Fruit fly (Drosophila melanogaster) whole organism, embryonic: Measurements from ENCODE around the gene ETHR.

Source experiments
- Awh ChIP-seq: fragments of 200-800 bp; sonication (Bioruptor generic); IDR thresholded peaks from 2 replicates; pipeline ENCODE4, ENCODE4 v1.3.6; 2022; ENCODE audit warnings: missing biosample characterization, missing genetic modification characterization
- CG10147 ChIP-seq: fragments of 200-800 bp; sonication (Bioruptor generic); optimal IDR thresholded peaks from 2 replicates; lab custom pipeline; 2019; ENCODE audit warnings: missing biosample characterization, mild to moderate bottlenecking, missing genetic modification characterization, moderate library complexity
- CG10267 ChIP-seq: fragments of 200-800 bp; sonication (Bioruptor generic); optimal IDR thresholded peaks from 2 replicates; lab custom pipeline; 2018; ENCODE audit warnings: missing biosample characterization, mild to moderate bottlenecking, missing genetic modification characterization, moderate library complexity
- CG10274 ChIP-seq: fragments of 200-800 bp; sonication (Bioruptor generic); optimal IDR thresholded peaks from 3 replicates; lab custom pipeline; 2017; ENCODE audit warnings: missing biosample characterization, mild to moderate bottlenecking, missing genetic modification characterization
- CG1233 ChIP-seq: fragments of 200-800 bp; sonication (Bioruptor generic); optimal IDR thresholded peaks from 4 replicates; lab custom pipeline; 2018; ENCODE audit warnings: missing biosample characterization, mild to moderate bottlenecking, missing genetic modification characterization
- CG12391 ChIP-seq: fragments of 200-800 bp; sonication (Bioruptor generic); optimal IDR thresholded peaks from 3 replicates; lab custom pipeline; 2018; ENCODE audit warnings: missing biosample characterization, mild to moderate bottlenecking, missing genetic modification characterization, moderate library complexity
- CG12659 ChIP-seq: fragments of 200-800 bp; sonication (Bioruptor generic); optimal IDR thresholded peaks from 3 replicates; lab custom pipeline; 2017; ENCODE audit warnings: mild to moderate bottlenecking, missing biosample characterization, missing genetic modification reagents, missing genetic modification characterization
- CG13296 ChIP-seq: fragments of 200-800 bp; sonication (Bioruptor generic); optimal IDR thresholded peaks from 3 replicates; lab custom pipeline; 2018; ENCODE audit warnings: missing biosample characterization, mild to moderate bottlenecking, missing genetic modification characterization
- CG17385 ChIP-seq: fragments of 200-800 bp; sonication (Bioruptor generic); optimal IDR thresholded peaks from 3 replicates; lab custom pipeline; 2018; ENCODE audit warnings: missing biosample characterization, mild to moderate bottlenecking, missing genetic modification characterization
- CG18476 ChIP-seq: fragments of 200-800 bp; sonication (Bioruptor generic); optimal IDR thresholded peaks from 2 replicates; lab custom pipeline; 2016; ENCODE audit warnings: missing biosample characterization, mild to moderate bottlenecking, missing genetic modification characterization
- CG2129 ChIP-seq: fragments of 200-800 bp; sonication (Bioruptor generic); IDR thresholded peaks from 2 replicates; pipeline ENCODE4 v1.3.6; 2022; ENCODE audit warnings: missing biosample characterization, missing genetic modification characterization; ENCODE audit not compliant: partially characterized antibody
- CG30431 ChIP-seq: fragments of 200-800 bp; sonication (Bioruptor generic); optimal IDR thresholded peaks from 2 replicates; lab custom pipeline; 2017; ENCODE audit warnings: missing biosample characterization, missing genetic modification characterization
- CG32532 ChIP-seq: fragments of 200-800 bp; sonication (Bioruptor generic); IDR thresholded peaks from 2 replicates; pipeline ENCODE4 v1.3.6; 2022; ENCODE audit warnings: missing biosample characterization, missing genetic modification characterization
- CG34376 ChIP-seq: fragments of 200-800 bp; sonication (Bioruptor generic); optimal IDR thresholded peaks from 2 replicates; lab custom pipeline; 2018; ENCODE audit warnings: missing biosample characterization, mild to moderate bottlenecking, missing genetic modification characterization
- CG3847 ChIP-seq: fragments of 200-800 bp; sonication (Bioruptor generic); IDR thresholded peaks from 2 replicates; pipeline ENCODE4 v1.3.6; 2022; ENCODE audit warnings: missing biosample characterization, missing genetic modification characterization
- CG4707 ChIP-seq: fragments of 200-800 bp; sonication (Bioruptor generic); optimal IDR thresholded peaks from 2 replicates; lab custom pipeline; 2018; ENCODE audit warnings: missing biosample characterization, mild to moderate bottlenecking, missing genetic modification characterization, moderate library complexity
- CG5245 ChIP-seq: fragments of 200-800 bp; sonication (Bioruptor generic); optimal IDR thresholded peaks from 3 replicates; lab custom pipeline; 2016; ENCODE audit warnings: missing biosample characterization, missing genetic modification characterization
- CG6813 ChIP-seq: fragments of 200-800 bp; sonication (Bioruptor generic); optimal IDR thresholded peaks from 2 replicates; lab custom pipeline; 2017; ENCODE audit warnings: missing biosample characterization, missing genetic modification characterization, mild to moderate bottlenecking, moderate library complexity, missing genetic modification reagents
- Camta ChIP-seq: fragments of 200-800 bp; sonication (Bioruptor generic); optimal IDR thresholded peaks from 2 replicates; lab custom pipeline; 2016; ENCODE audit warnings: missing biosample characterization, missing genetic modification characterization
- CkIIα-i1 ChIP-seq: fragments of 200-800 bp; sonication (Bioruptor generic); IDR thresholded peaks from 2 replicates; pipeline ENCODE4 v1.3.6; 2022; ENCODE audit warnings: missing biosample characterization, missing genetic modification characterization
- D19A ChIP-seq: fragments of 200-800 bp; optimal IDR thresholded peaks from 3 replicates; lab custom pipeline; 2019; ENCODE audit warnings: missing biosample characterization, mild to moderate bottlenecking, missing genetic modification characterization, moderate library complexity
- Deaf1 ChIP-seq: fragments of 200-800 bp; optimal IDR thresholded peaks from 3 replicates; lab custom pipeline; 2019; ENCODE audit warnings: missing biosample characterization, mild to moderate bottlenecking, missing genetic modification characterization, moderate library complexity
- E2f1 ChIP-seq: fragments of 200-800 bp; sonication (Bioruptor generic); IDR thresholded peaks from 2 replicates; pipeline ENCODE4 v1.3.6; 2022; ENCODE audit warnings: missing biosample characterization, missing genetic modification characterization
- Gug ChIP-seq: fragments of 200-800 bp; sonication (Bioruptor generic); IDR thresholded peaks from 4 replicates; pipeline ENCODE4 v1.3.6; 2022; ENCODE audit warnings: missing biosample characterization, missing genetic modification characterization
- Hmr ChIP-seq: fragments of 200-800 bp; sonication (Bioruptor generic); optimal IDR thresholded peaks from 3 replicates; lab custom pipeline; 2017; ENCODE audit warnings: mild to moderate bottlenecking, missing biosample characterization, missing genetic modification reagents, missing genetic modification characterization
- Lpt ChIP-seq: fragments of >200 bp; optimal IDR thresholded peaks from 2 replicates; lab custom pipeline; 2018; ENCODE audit warnings: missing biosample characterization, missing genetic modification characterization
- Max ChIP-seq: fragments of 200-800 bp; sonication (Bioruptor generic); optimal IDR thresholded peaks from 2 replicates; lab custom pipeline; 2016; ENCODE audit warnings: missing biosample characterization, mild to moderate bottlenecking, missing genetic modification characterization
- Pdp1 ChIP-seq, 2 experiments: fragments of 200-800 bp; sonication (Bioruptor generic); optimal IDR thresholded peaks; 3 replicates each; lab custom pipeline; 2016; ENCODE audit warnings: missing biosample characterization in 2 of 2, missing genetic modification characterization in 2 of 2, mild to moderate bottlenecking in 1 of 2, moderate library complexity in 1 of 2
- TFAM ChIP-seq: fragments of 200-800 bp; sonication (Bioruptor generic); optimal IDR thresholded peaks from 2 replicates; lab custom pipeline; 2017; ENCODE audit warnings: missing biosample characterization, missing genetic modification characterization, inconsistent platforms
- amos ChIP-seq: fragments of 200-800 bp; sonication (Bioruptor generic); IDR thresholded peaks from 2 replicates; pipeline ENCODE4 v1.3.6; 2022; ENCODE audit warnings: missing biosample characterization, missing genetic modification characterization; ENCODE audit not compliant: partially characterized antibody
- az2 ChIP-seq: fragments of 200-800 bp; sonication (Bioruptor generic); optimal IDR thresholded peaks from 3 replicates; lab custom pipeline; 2016; ENCODE audit warnings: missing biosample characterization, missing genetic modification characterization
- bigmax ChIP-seq: fragments of 200-800 bp; sonication (Bioruptor generic); optimal IDR thresholded peaks from 2 replicates; lab custom pipeline; 2018; ENCODE audit warnings: missing biosample characterization, mild to moderate bottlenecking, missing genetic modification characterization
- crc ChIP-seq: fragments of 200-800 bp; sonication (Bioruptor generic); optimal IDR thresholded peaks from 2 replicates; lab custom pipeline; 2016; ENCODE audit warnings: missing biosample characterization, missing genetic modification characterization
- crp ChIP-seq, 2 experiments: fragments of 200-800 bp; sonication (Bioruptor generic); optimal IDR thresholded peaks; 2 replicates in 1 of 2; 3 replicates in 1 of 2; lab custom pipeline; 2017; ENCODE audit warnings: missing biosample characterization in 2 of 2, missing genetic modification characterization in 2 of 2, mild to moderate bottlenecking in 1 of 2, moderate library complexity in 1 of 2
- en ChIP-seq: fragments of 200-800 bp; sonication (Bioruptor generic); optimal IDR thresholded peaks from 2 replicates; lab custom pipeline; 2016; ENCODE audit warnings: missing biosample characterization, missing genetic modification characterization
- ftz-f1 ChIP-seq: fragments of 200-800 bp; sonication (Bioruptor generic); optimal IDR thresholded peaks from 2 replicates; lab custom pipeline; 2016; ENCODE audit warnings: missing biosample characterization, missing genetic modification characterization
- gsb-n ChIP-seq: fragments of 200-800 bp; sonication (Bioruptor generic); optimal IDR thresholded peaks from 3 replicates; lab custom pipeline; 2018; ENCODE audit warnings: missing biosample characterization, mild to moderate bottlenecking, missing genetic modification characterization
- klu ChIP-seq: fragments of 200-800 bp; sonication (Bioruptor generic); IDR thresholded peaks from 2 replicates; pipeline ENCODE4 v1.3.6; 2022; ENCODE audit warnings: missing biosample characterization, missing genetic modification characterization
- lab ChIP-seq: fragments of 200-800 bp; sonication (Bioruptor generic); optimal IDR thresholded peaks from 3 replicates; lab custom pipeline; 2017; ENCODE audit warnings: missing biosample characterization, missing genetic modification characterization, mild to moderate bottlenecking, moderate library complexity, missing genetic modification reagents
- lmd ChIP-seq: fragments of 200-800 bp; sonication (Bioruptor generic); IDR thresholded peaks from 2 replicates; pipeline ENCODE4 v1.3.6; 2022; ENCODE audit warnings: missing biosample characterization, missing genetic modification characterization
- pb ChIP-seq: fragments of 200-800 bp; sonication (Bioruptor generic); optimal IDR thresholded peaks from 3 replicates; lab custom pipeline; 2016; ENCODE audit warnings: missing biosample characterization, missing genetic modification characterization
- peb ChIP-seq: fragments of 200-800 bp; sonication (Bioruptor generic); IDR thresholded peaks from 2 replicates; pipeline ENCODE4 v1.3.6; 2022; ENCODE audit warnings: missing biosample characterization, missing genetic modification characterization
- repo ChIP-seq: fragments of 200-800 bp; sonication (Bioruptor generic); optimal IDR thresholded peaks from 2 replicates; lab custom pipeline; 2016; ENCODE audit warnings: missing biosample characterization, missing genetic modification characterization
- scrt ChIP-seq: fragments of 200-800 bp; sonication (Bioruptor generic); optimal IDR thresholded peaks from 2 replicates; lab custom pipeline; 2018; ENCODE audit warnings: missing biosample characterization, mild to moderate bottlenecking, missing genetic modification characterization, moderate library complexity
- sd ChIP-seq: fragments of 200-800 bp; sonication (Bioruptor generic); optimal IDR thresholded peaks from 3 replicates; lab custom pipeline; 2018; ENCODE audit warnings: missing biosample characterization, mild to moderate bottlenecking, missing genetic modification characterization, moderate library complexity
- tin ChIP-seq: fragments of 200-800 bp; sonication (Bioruptor generic); optimal IDR thresholded peaks from 3 replicates; lab custom pipeline; 2016; ENCODE audit warnings: missing biosample characterization, missing genetic modification characterization
- tna ChIP-seq: fragments of 200-800 bp; sonication (Bioruptor generic); IDR thresholded peaks from 2 replicates; pipeline ENCODE4 v1.3.6; 2022; ENCODE audit warnings: missing biosample characterization, missing genetic modification characterization; ENCODE audit not compliant: partially characterized antibody
- tx ChIP-seq: fragments of 200-800 bp; sonication (Bioruptor generic); optimal IDR thresholded peaks from 2 replicates; lab custom pipeline; 2016; ENCODE audit warnings: missing biosample characterization, missing genetic modification characterization
- zen ChIP-seq: fragments of 200-800 bp; sonication (Bioruptor generic); optimal IDR thresholded peaks from 3 replicates; lab custom pipeline; 2018; ENCODE audit warnings: missing biosample characterization, mild to moderate bottlenecking, missing genetic modification characterization, moderate library complexity

Gene ETHR

dm6 chr3R:21273427-21274038, 26.7 kb downstream of the ETHR start, which contains the start of gene CG3308 (continued):
- peak; percentile 24 for TF ChIP-seq CG18476 (GFP tag; lab: Kevin White, UChicago)
- peak; percentile 47 for TF ChIP-seq CG12659 (GFP tag; lab: Kevin White, UChicago)
- TF ChIP-seq amos (GFP tag; lab: Robert Waterston, UW) = peak; percentile 91
- no peak for TF ChIP-seq crc
- TF ChIP-seq Camta (GFP tag; lab: Kevin White, UChicago) = no peak
- peak; percentile 28 for TF ChIP-seq CG17385
- peak in 1 of 2 experiments; percentile 95 for TF ChIP-seq Pdp1 (GFP tag; optimal IDR thresholded peaks at IDR 0.05; lab: Kevin White, UChicago)
- TF ChIP-seq CG13296 = peak; percentile 57
- TF ChIP-seq Deaf1 (tag; lab: Kevin White, UChicago) = peak; percentile 47
- TF ChIP-seq CG2129 (GFP tag; lab: Robert Waterston, UW) = peak; percentile 65
- TF ChIP-seq CG6813 = no peak
- 0 out of 2 replicates have a peak, but pooled peaks have one; percentile 8 for TF ChIP-seq peb (GFP tag; lab: Robert Waterston, UW)
- TF ChIP-seq az2 (GFP tag; lab: Kevin White, UChicago) = peak; percentile 35
- TF ChIP-seq CG34376 = peak; percentile 63
- TF ChIP-seq D19A (tag; lab: Kevin White, UChicago) = no peak
- TF ChIP-seq pb = no peak
- no peak for TF ChIP-seq E2f1 (GFP tag; lab: Robert Waterston, UW)
- peak; percentile 40; the same call in 1 of the 4 replicates for TF ChIP-seq Gug (GFP tag; lab: Robert Waterston, UW)
- TF ChIP-seq repo (GFP tag; lab: Kevin White, UChicago) = no peak
- TF ChIP-seq Awh (GFP tag; lab: Robert Waterston, UW) = no peak
- TF ChIP-seq tna (GFP tag; lab: Robert Waterston, UW) = peak; percentile 81
- no peak for TF ChIP-seq gsb-n (tag; lab: Kevin White, UChicago)
- no peak for TF ChIP-seq ftz-f1
- no peak for TF ChIP-seq zen (tag; lab: Kevin White, UChicago)
- no peak for TF ChIP-seq CG1233 (GFP tag; lab: Kevin White, UChicago)
- TF ChIP-seq CG32532 = peak; percentile 51; the same call in 1 of the 2 replicates
- no peak for TF ChIP-seq en (GFP tag; lab: Kevin White, UChicago)
- peak; percentile 32 for TF ChIP-seq tin (GFP tag; lab: Kevin White, UChicago)
- peak; percentile 60 for TF ChIP-seq Hmr (GFP tag; lab: Kevin White, UChicago)
- no peak for TF ChIP-seq klu
- peak; percentile 47 for TF ChIP-seq CG5245 (GFP tag; lab: Kevin White, UChicago)
- TF ChIP-seq CG30431 (GFP tag; lab: Kevin White, UChicago) = no peak
- no peak for TF ChIP-seq CG4707
- TF ChIP-seq sd (tag; lab: Kevin White, UChicago) = peak; percentile 26
- no peak; the same call in 1 of the 2 replicates for TF ChIP-seq lmd (GFP tag; lab: Robert Waterston, UW)
- peak; percentile 97 for TF ChIP-seq CG10267 (tag; lab: Kevin White, UChicago)
- TF ChIP-seq crp (GFP tag; optimal IDR thresholded peaks at IDR 0.05; lab: Kevin White, UChicago) = peak in 1 of 2 experiments; percentile 31
- TF ChIP-seq tx (GFP tag; lab: Kevin White, UChicago) = no peak
- no peak for TF ChIP-seq CkIIα-i1
- no peak for TF ChIP-seq CG10274 (GFP tag; lab: Kevin White, UChicago)
- peak; percentile 30 for TF ChIP-seq CG12391
- no peak for TF ChIP-seq bigmax (GFP tag; lab: Kevin White, UChicago)
- TF ChIP-seq Lpt (GFP tag; lab: Kevin White, UChicago) = no peak
- TF ChIP-seq CG10147 (GFP tag; lab: Kevin White, UChicago) = peak; percentile 9
- TF ChIP-seq Max (GFP tag; lab: Kevin White, UChicago) = peak; percentile 55
- TF ChIP-seq lab = peak; percentile 67
- TF ChIP-seq TFAM (GFP tag; lab: Kevin White, UChicago) = no peak
- TF ChIP-seq scrt (GFP tag; lab: Kevin White, UChicago) = no peak
- TF ChIP-seq CG3847 (GFP tag; lab: Robert Waterston, UW) = peak; percentile 78
